Fruit fly (Drosophila melanogaster) whole organism, prepupa: Measurements from ENCODE around the gene THG.

Experiments
- CG10669 ChIP-seq: fragments of 200-800 bp; sonication (Bioruptor generic); optimal IDR thresholded peaks from 3 replicates; lab custom pipeline; 2018; ENCODE audit warnings: missing biosample characterization, mild to moderate bottlenecking, missing genetic modification characterization, moderate library complexity
- CG11294 ChIP-seq: fragments of 200-800 bp; sonication (Bioruptor generic); IDR thresholded peaks from 2 replicates; pipeline ENCODE4 v1.3.6; 2022; ENCODE audit warnings: missing biosample characterization, missing genetic modification characterization
- CG11902 ChIP-seq: fragments of 200-800 bp; sonication (Bioruptor generic); optimal IDR thresholded peaks from 3 replicates; lab custom pipeline; 2016; ENCODE audit warnings: missing biosample characterization, missing genetic modification characterization
- CG1621 ChIP-seq: fragments of 200-800 bp; sonication (Bioruptor generic); optimal IDR thresholded peaks from 3 replicates; lab custom pipeline; 2018; ENCODE audit warnings: missing biosample characterization, mild to moderate bottlenecking, missing genetic modification characterization
- CG31627 ChIP-seq: fragments of 200-800 bp; sonication (Bioruptor generic); optimal IDR thresholded peaks from 3 replicates; lab custom pipeline; 2016; ENCODE audit warnings: missing biosample characterization, missing genetic modification characterization
- CG3919 ChIP-seq: fragments of 200-800 bp; sonication (Bioruptor generic); optimal IDR thresholded peaks from 3 replicates; lab custom pipeline; 2016; ENCODE audit warnings: missing biosample characterization, missing genetic modification characterization
- CG6276 ChIP-seq: fragments of 200-800 bp; sonication (Bioruptor generic); optimal IDR thresholded peaks from 2 replicates; lab custom pipeline; 2017; ENCODE audit warnings: missing biosample characterization, mild to moderate bottlenecking, missing genetic modification characterization
- CG6854 ChIP-seq: fragments of 200-800 bp; sonication (Bioruptor generic); optimal IDR thresholded peaks from 2 replicates; lab custom pipeline; 2017; ENCODE audit warnings: missing biosample characterization, mild to moderate bottlenecking, missing genetic modification characterization
- CG7368 ChIP-seq: fragments of 200-800 bp; sonication (Bioruptor generic); optimal IDR thresholded peaks from 3 replicates; lab custom pipeline; 2016; ENCODE audit warnings: missing biosample characterization, missing genetic modification characterization
- CG8319 ChIP-seq: fragments of 200-800 bp; sonication (Bioruptor generic); optimal IDR thresholded peaks from 3 replicates; lab custom pipeline; 2016; ENCODE audit warnings: missing biosample characterization, missing genetic modification characterization
- CG9139 ChIP-seq: fragments of 200-800 bp; sonication (Bioruptor generic); optimal IDR thresholded peaks from 3 replicates; lab custom pipeline; 2017; ENCODE audit warnings: missing biosample characterization, mild to moderate bottlenecking, missing genetic modification characterization
- Eip75B ChIP-seq: fragments of 200-800 bp; sonication (Bioruptor generic); optimal IDR thresholded peaks from 3 replicates; lab custom pipeline; 2016; ENCODE audit warnings: missing biosample characterization, missing genetic modification characterization
- Eip78C ChIP-seq: fragments of 200-800 bp; sonication (Bioruptor generic); peaks from one replicate; lab custom pipeline; 2016; ENCODE audit warnings: missing biosample characterization, missing genetic modification characterization
- Ets21C ChIP-seq: fragments of 200-800 bp; sonication (Bioruptor generic); optimal IDR thresholded peaks from 3 replicates; lab custom pipeline; 2016; ENCODE audit warnings: missing biosample characterization, missing genetic modification characterization
- Ets96B ChIP-seq: fragments of 200-800 bp; optimal IDR thresholded peaks from 2 replicates; lab custom pipeline; 2019; ENCODE audit warnings: missing biosample characterization, mild to moderate bottlenecking, missing genetic modification characterization, moderate library complexity
- Gug ChIP-seq: fragments of 200-800 bp; sonication (Bioruptor generic); IDR thresholded peaks from 2 replicates; pipeline ENCODE4 v1.3.6; 2022; ENCODE audit warnings: missing biosample characterization, missing genetic modification characterization
- Hr38 ChIP-seq: sonication (Bioruptor generic); optimal IDR thresholded peaks from 2 replicates; lab custom pipeline; 2016; ENCODE audit warnings: missing biosample characterization, missing genetic modification characterization
- Met ChIP-seq: fragments of 200-800 bp; sonication (Bioruptor generic); optimal IDR thresholded peaks from 3 replicates; lab custom pipeline; 2016; ENCODE audit warnings: missing biosample characterization, missing genetic modification characterization
- Smox ChIP-seq: fragments of 200-800 bp; sonication (Bioruptor generic); optimal IDR thresholded peaks from 3 replicates; lab custom pipeline; 2016; ENCODE audit warnings: missing biosample characterization, missing genetic modification characterization
- Sox102F ChIP-seq: fragments of 200-800 bp; sonication (Bioruptor generic); optimal IDR thresholded peaks from 2 replicates; lab custom pipeline; 2016; ENCODE audit warnings: missing biosample characterization, mild to moderate bottlenecking, missing genetic modification characterization
- Sox14 ChIP-seq: fragments of 200-800 bp; sonication (Bioruptor generic); optimal IDR thresholded peaks from 3 replicates; lab custom pipeline; 2016; ENCODE audit warnings: missing biosample characterization, missing genetic modification characterization
- Sox15 ChIP-seq: fragments of 200-800 bp; sonication (Bioruptor generic); optimal IDR thresholded peaks from 3 replicates; lab custom pipeline; 2016; ENCODE audit warnings: missing biosample characterization, missing genetic modification characterization
- achi ChIP-seq: fragments of 200-800 bp; sonication (Bioruptor generic); optimal IDR thresholded peaks from 3 replicates; lab custom pipeline; 2016; ENCODE audit warnings: missing biosample characterization, missing genetic modification characterization
- cyc ChIP-seq: fragments of 200-800 bp; sonication (Bioruptor generic); optimal IDR thresholded peaks from 3 replicates; lab custom pipeline; 2016; ENCODE audit warnings: missing biosample characterization, missing genetic modification characterization
- eg ChIP-seq: fragments of 200-800 bp; sonication (Bioruptor generic); IDR thresholded peaks from 3 replicates; pipeline ENCODE4 v1.3.6; 2022; ENCODE audit warnings: missing biosample characterization, missing genetic modification characterization
- esn ChIP-seq: fragments of 200-800 bp; sonication (Bioruptor generic); optimal IDR thresholded peaks from 2 replicates; lab custom pipeline; 2016; ENCODE audit warnings: missing biosample characterization, mild to moderate bottlenecking, missing genetic modification characterization, moderate library complexity
- fd59A ChIP-seq: fragments of 200-800 bp; sonication (Bioruptor generic); optimal IDR thresholded peaks from 2 replicates; lab custom pipeline; 2017; ENCODE audit warnings: missing biosample characterization, mild to moderate bottlenecking, missing genetic modification characterization, missing genetic modification reagents
- fd85E ChIP-seq: fragments of 200-800 bp; sonication (Bioruptor generic); optimal IDR thresholded peaks from 3 replicates; lab custom pipeline; 2016; ENCODE audit warnings: missing biosample characterization, missing genetic modification characterization
- fkh ChIP-seq: fragments of 200-800 bp; sonication (Bioruptor generic); optimal IDR thresholded peaks from 3 replicates; lab custom pipeline; 2017; ENCODE audit warnings: missing biosample characterization, mild to moderate bottlenecking, missing genetic modification characterization, moderate library complexity
- net ChIP-seq: fragments of 200-800 bp; sonication (Bioruptor generic); optimal IDR thresholded peaks from 3 replicates; lab custom pipeline; 2016; ENCODE audit warnings: missing biosample characterization, missing genetic modification characterization
- pdm3 ChIP-seq: fragments of 200-800 bp; sonication (Bioruptor generic); optimal IDR thresholded peaks from 3 replicates; lab custom pipeline; 2016; ENCODE audit warnings: missing biosample characterization, missing genetic modification characterization
- salr ChIP-seq, 2 experiments: fragments of 200-800 bp; sonication (Bioruptor generic); optimal IDR thresholded peaks; 3 replicates each; lab custom pipeline; 2016 to 2018; ENCODE audit warnings: missing biosample characterization in 2 of 2, missing genetic modification characterization in 2 of 2, mild to moderate bottlenecking in 1 of 2
- spab ChIP-seq: fragments of 200-800 bp; sonication (Bioruptor generic); optimal IDR thresholded peaks from 2 replicates; lab custom pipeline; 2017; ENCODE audit warnings: missing biosample characterization, mild to moderate bottlenecking, missing genetic modification characterization, missing genetic modification reagents
- ss ChIP-seq, 2 experiments: fragments of 200-800 bp; sonication (Bioruptor generic); optimal IDR thresholded peaks; 2 replicates in 1 of 2; 3 replicates in 1 of 2; lab custom pipeline; 2017 to 2018; ENCODE audit warnings: mild to moderate bottlenecking in 2 of 2, missing biosample characterization in 2 of 2, missing genetic modification characterization in 2 of 2, moderate library complexity in 1 of 2
- vri ChIP-seq: fragments of 200-800 bp; sonication (Bioruptor generic); optimal IDR thresholded peaks from 3 replicates; lab custom pipeline; 2016; ENCODE audit warnings: missing biosample characterization, mild to moderate bottlenecking, missing genetic modification characterization

Gene THG

dm6 chr2L:14994834-14995506 is 14.6 kb downstream of the THG start (continued):
- TF ChIP-seq CG11294 (GFP tag; lab: Robert Waterston, UW) (peak; percentile 8; the same call in 1 of the 2 replicates), Sox15 (GFP tag; lab: Kevin White, UChicago) (peak; percentile 56), CG6854 (GFP tag; lab: Kevin White, UChicago) (no peak), ss (GFP tag; optimal IDR thresholded peaks at IDR 0.05; lab: Kevin White, UChicago) (peak in 1 of 2 experiments; percentile 60), CG6276 (peak; percentile 27), cyc (GFP tag; lab: Kevin White, UChicago) (no peak), Hr38 (no peak), CG10669 (GFP tag; lab: Kevin White, UChicago) (peak; percentile 28), Smox (GFP tag; lab: Kevin White, UChicago) (no peak), fd85E (GFP tag; lab: Kevin White, UChicago) (no peak), CG8319 (GFP tag; lab: Kevin White, UChicago) (no peak), vri (GFP tag; lab: Kevin White, UChicago) (no peak), salr (GFP tag; optimal IDR thresholded peaks at IDR 0.05; lab: Kevin White, UChicago) (peak in 1 of 2 experiments; percentile 80), CG11902 (GFP tag; lab: Kevin White, UChicago) (peak; percentile 33), Gug (GFP tag; lab: Robert Waterston, UW) (no peak), Sox14 (peak; percentile 4), Eip75B (GFP tag; lab: Kevin White, UChicago) (no peak), Ets21C (no peak)

dm6 chr2L:14992889-14993288 is 16.6 kb downstream of the THG start:
- TF ChIP-seq vri (GFP tag; lab: Kevin White, UChicago) (no peak), Eip75B (GFP tag; lab: Kevin White, UChicago) (no peak), CG3919 (GFP tag; lab: Kevin White, UChicago) (no peak), achi (GFP tag; lab: Kevin White, UChicago) (no peak)

dm6 chr2L:14972836-14973235 is 36.7 kb downstream of the THG start:
- no peak for TF ChIP-seq Ets96B (tag; lab: Kevin White, UChicago)
- TF ChIP-seq CG1621: no peak
- TF ChIP-seq spab (GFP tag; lab: Kevin White, UChicago): no peak
- no peak for TF ChIP-seq Met
- no peak for TF ChIP-seq Sox102F (GFP tag; lab: Kevin White, UChicago)

dm6 chr2L:14972133-14972532 is 37.4 kb downstream of the THG start, which contains the start of gene side-II:
side-II (minus strand) TSS chr2L:14972300.
- TF ChIP-seq net (GFP tag; lab: Kevin White, UChicago): no peak
- no peak for TF ChIP-seq fd59A (GFP tag; lab: Kevin White, UChicago)
- TF ChIP-seq CG9139 (GFP tag; lab: Kevin White, UChicago): no peak
- no peak for TF ChIP-seq fkh (GFP tag; lab: Kevin White, UChicago)
- no peak for TF ChIP-seq esn (GFP tag; lab: Kevin White, UChicago)
- no peak for TF ChIP-seq Gug (GFP tag; lab: Robert Waterston, UW)
- TF ChIP-seq CG7368 (GFP tag; lab: Kevin White, UChicago): no peak
- no peak for TF ChIP-seq Ets96B (tag; lab: Kevin White, UChicago)
- no peak for TF ChIP-seq cyc (GFP tag; lab: Kevin White, UChicago)
- no peak for TF ChIP-seq eg (GFP tag; lab: Robert Waterston, UW)
- TF ChIP-seq pdm3: no peak
- TF ChIP-seq Eip78C (GFP tag; lab: Kevin White, UChicago): no peak
- no peak for TF ChIP-seq CG31627 (GFP tag; lab: Kevin White, UChicago)
- no peak for TF ChIP-seq CG11294 (GFP tag; lab: Robert Waterston, UW)
